Fruit fly (Drosophila melanogaster): ENCODE measurements around the gene CG5854.

The CG5854 gene

dm6 chr3R:23958091-23958838, 24.6 kb downstream of the CG5854 start, which contains the start of the genes GluProRS and AP-1sigma (continued):
- TF ChIP-seq BtbVII (GFP tag; optimal IDR thresholded peaks at IDR 0.05) (peak; percentile 39), sim (GFP tag; IDR thresholded peaks at IDR 0.05) (peak; percentile 87), CG12744 (GFP tag; optimal IDR thresholded peaks at IDR 0.05) (peak; percentile 62), gsb (GFP tag; IDR thresholded peaks at IDR 0.05) (peak; percentile 90), Six4 (GFP tag; optimal IDR thresholded peaks at IDR 0.05) (peak; percentile 87), CG12769 (tag; optimal IDR thresholded peaks at IDR 0.05) (peak; percentile 91), trh (GFP tag; optimal IDR thresholded peaks at IDR 0.05) (peak; percentile 78), ap (GFP tag; IDR thresholded peaks at IDR 0.05) (peak; percentile 94), MBD-R2 (GFP tag; IDR thresholded peaks at IDR 0.05) (peak; percentile 95), chn (GFP tag; optimal IDR thresholded peaks at IDR 0.05) (peak; percentile 90), Spps (tag; optimal IDR thresholded peaks at IDR 0.05) (peak; percentile 76), CG1603 (tag; optimal IDR thresholded peaks at IDR 0.05) (peak; percentile 92), ham (GFP tag; IDR thresholded peaks at IDR 0.05) (peak; percentile 82; the same call in 1 of the 2 replicates), BEAF-32 (GFP tag; optimal IDR thresholded peaks at IDR 0.05) (peak; percentile 94), sr (GFP tag; IDR thresholded peaks at IDR 0.05) (peak; percentile 87), Meics (GFP tag; optimal IDR thresholded peaks at IDR 0.05) (peak; percentile 87), chinmo (GFP tag; IDR thresholded peaks at IDR 0.05; ENCODE audit: partially characterized antibody) (peak; percentile 96), CG34376 (GFP tag; optimal IDR thresholded peaks at IDR 0.05) (peak; percentile 67), Hey (tag; optimal IDR thresholded peaks at IDR 0.05) (peak; percentile 42), dan (GFP tag; IDR thresholded peaks at IDR 0.05) (peak; percentile 93), CG6683 (GFP tag; optimal IDR thresholded peaks at IDR 0.05) (peak; percentile 68), Ptx1 (GFP tag; IDR thresholded peaks at IDR 0.05) (peak; percentile 99), CG7786 (GFP tag; optimal IDR thresholded peaks at IDR 0.05) (peak; percentile 82), Ravus (GFP tag; IDR thresholded peaks at IDR 0.05) (peak; percentile 88), hkb (optimal IDR thresholded peaks at IDR 0.05) (peak; percentile 16), hkb (GFP tag; IDR thresholded peaks at IDR 0.05) (peak; percentile 93), CG18476 (GFP tag; optimal IDR thresholded peaks at IDR 0.05) (peak; percentile 91), CoRest (tag; optimal IDR thresholded peaks at IDR 0.05) (peak; percentile 92), D19B (GFP tag; optimal IDR thresholded peaks at IDR 0.05) (peak; percentile 67), odd (GFP tag; optimal IDR thresholded peaks at IDR 0.05) (peak; percentile 63), cato (GFP tag; optimal IDR thresholded peaks at IDR 0.05; ENCODE audit: borderline replicate concordance) (peak; percentile 88), fru (optimal IDR thresholded peaks at IDR 0.05) (no peak), CG5953 (GFP tag; IDR thresholded peaks at IDR 0.05) (peak; percentile 94), CG12104 (GFP tag; optimal IDR thresholded peaks at IDR 0.05) (peak; percentile 87), Mad (GFP tag; optimal IDR thresholded peaks at IDR 0.05) (peak; percentile 91), CG6689 (GFP tag; IDR thresholded peaks at IDR 0.05) (peak; percentile 94), corto (GFP tag; optimal IDR thresholded peaks at IDR 0.05) (peak; percentile 79), eve (GFP tag; optimal IDR thresholded peaks at IDR 0.05) (peak in 1 of 2 experiments; percentile 3), Atf-2 (GFP tag; optimal IDR thresholded peaks at IDR 0.05) (peak; percentile 74), CG7987 (GFP tag; optimal IDR thresholded peaks at IDR 0.05) (peak; percentile 46), CG30403 (GFP tag; optimal IDR thresholded peaks at IDR 0.05) (peak; percentile 97), mam (GFP tag; optimal IDR thresholded peaks at IDR 0.05) (peak; percentile 90), dimm (GFP tag; IDR thresholded peaks at IDR 0.05) (peak; percentile 75), tll (GFP tag; optimal IDR thresholded peaks at IDR 0.05) (peak; percentile 21 to 76), Nf-YB (GFP tag; optimal IDR thresholded peaks at IDR 0.05) (peak; percentile 65), CG8478 (optimal IDR thresholded peaks at IDR 0.05) (peak; percentile 69), gfzf (GFP tag; optimal IDR thresholded peaks at IDR 0.05) (no peak), NfI (GFP tag; optimal IDR thresholded peaks at IDR 0.05) (peak; percentile 88), MTF-1 (GFP tag; optimal IDR thresholded peaks at IDR 0.05; ENCODE audit: borderline replicate concordance) (peak; percentile 59), Scr (GFP tag; IDR thresholded peaks at IDR 0.05; ENCODE audit: partially characterized antibody) (peak; percentile 97)
